Worm (Caenorhabditis elegans) whole organism, L2 larva: ENCODE results near the gene sex-1.

Experiments
- C34F6.9 ChIP-seq: fragments of 150-350 bp; optimal IDR thresholded peaks from 2 replicates; lab custom pipeline; 2014; ENCODE audit warnings: missing biosample characterization, missing genetic modification characterization
- F13H6.1 ChIP-seq: sonication (generic microtip); optimal IDR thresholded peaks from 2 replicates; lab custom pipeline; 2016; ENCODE audit warnings: missing genetic modification characterization, missing compliant biosample characterization
- R02D3.7 ChIP-seq: fragments of 150-350 bp; optimal IDR thresholded peaks from 2 replicates; lab custom pipeline; 2014; ENCODE audit warnings: missing biosample characterization, missing genetic modification characterization
- Y55F3AM.14 ChIP-seq: fragments of 200-800 bp; sonication (Bioruptor generic); optimal IDR thresholded peaks from 2 replicates; lab custom pipeline; 2018; ENCODE audit warnings: mild to moderate bottlenecking, missing genetic modification characterization, missing compliant biosample characterization
- ZK546.5 ChIP-seq: sonication (generic microtip); optimal IDR thresholded peaks from 2 replicates; lab custom pipeline; 2017; ENCODE audit warnings: missing biosample characterization, missing genetic modification characterization
- aly-2 ChIP-seq: fragments of 150-350 bp; optimal IDR thresholded peaks from 2 replicates; lab custom pipeline; 2014; ENCODE audit warnings: missing biosample characterization, missing genetic modification characterization
- ama-1 ChIP-seq: fragments of 150-350 bp; optimal IDR thresholded peaks from 2 replicates; lab custom pipeline; 2018; ENCODE audit warnings: inconsistent platforms
- blmp-1 ChIP-seq: sonication (generic microtip); optimal IDR thresholded peaks from 2 replicates; lab custom pipeline; 2017; ENCODE audit warnings: missing genetic modification characterization, mild to moderate bottlenecking, missing compliant biosample characterization, antibody characterized with exemption, moderate library complexity; ENCODE audit not compliant: insufficient read depth
- ceh-16 ChIP-seq: fragments of 150-350 bp; optimal IDR thresholded peaks from 2 replicates; lab custom pipeline; 2014; ENCODE audit warnings: missing biosample characterization, missing genetic modification characterization
- ceh-82 ChIP-seq: fragments of 150-350 bp; optimal IDR thresholded peaks from 2 replicates; lab custom pipeline; 2014; ENCODE audit warnings: missing biosample characterization, missing genetic modification characterization
- crh-2 ChIP-seq: sonication (generic microtip); optimal IDR thresholded peaks from 2 replicates; lab custom pipeline; 2017; ENCODE audit warnings: missing biosample characterization, missing genetic modification characterization
- dmd-4 ChIP-seq: sonication (generic microtip); optimal IDR thresholded peaks from 2 replicates; lab custom pipeline; 2017; ENCODE audit warnings: missing biosample characterization, missing genetic modification characterization
- egl-27 ChIP-seq: sonication (generic microtip); optimal IDR thresholded peaks from 3 replicates; lab custom pipeline; 2017; ENCODE audit warnings: missing biosample characterization, missing genetic modification reagents, missing genetic modification characterization
- elt-1 ChIP-seq: fragments of 150-350 bp; optimal IDR thresholded peaks from 2 replicates; lab custom pipeline; 2014; ENCODE audit warnings: missing biosample characterization, missing genetic modification characterization
- elt-3 ChIP-seq: sonication (generic microtip); optimal IDR thresholded peaks from 2 replicates; lab custom pipeline; 2017; ENCODE audit warnings: missing biosample characterization, missing genetic modification characterization
- fos-1 ChIP-seq: fragments of 150-350 bp; optimal IDR thresholded peaks from 2 replicates; lab custom pipeline; 2014; ENCODE audit warnings: missing biosample characterization, missing genetic modification characterization
- gmeb-1 ChIP-seq: fragments of 150-350 bp; optimal IDR thresholded peaks from 2 replicates; lab custom pipeline; 2014; ENCODE audit warnings: missing biosample characterization, missing genetic modification characterization
- lin-13 ChIP-seq: fragments of 150-350 bp; optimal IDR thresholded peaks from 2 replicates; lab custom pipeline; 2014; ENCODE audit warnings: missing biosample characterization, missing genetic modification reagents, missing genetic modification characterization
- lsy-2 ChIP-seq, 2 experiments: fragments of 150-350 bp in 1 of 2; sonication (generic microtip) in 1 of 2; optimal IDR thresholded peaks; 2 replicates each; lab custom pipeline; 2014 to 2017; ENCODE audit warnings: missing biosample characterization in 2 of 2, missing genetic modification characterization in 2 of 2
- mab-5 ChIP-seq: fragments of 150-350 bp; optimal IDR thresholded peaks from 2 replicates; lab custom pipeline; 2014; ENCODE audit warnings: missing biosample characterization, missing genetic modification characterization
- mbf-1 ChIP-seq: sonication (generic microtip); optimal IDR thresholded peaks from 2 replicates; lab custom pipeline; 2017; ENCODE audit warnings: missing biosample characterization, missing genetic modification characterization
- mdl-1 ChIP-seq, 2 experiments: fragments of 150-350 bp in 1 of 2; sonication (generic microtip) in 1 of 2; optimal IDR thresholded peaks; 2 replicates each; lab custom pipeline; 2017; ENCODE audit warnings: missing biosample characterization in 2 of 2, missing genetic modification characterization in 2 of 2
- nhr-129 ChIP-seq: fragments of 150-350 bp; optimal IDR thresholded peaks from 2 replicates; lab custom pipeline; 2014; ENCODE audit warnings: missing biosample characterization, missing genetic modification characterization
- nhr-21 ChIP-seq: fragments of 150-350 bp; optimal IDR thresholded peaks from 2 replicates; lab custom pipeline; 2014; ENCODE audit warnings: missing biosample characterization, missing genetic modification characterization
- nhr-237 ChIP-seq: fragments of 150-350 bp; optimal IDR thresholded peaks from 2 replicates; lab custom pipeline; 2014; ENCODE audit warnings: missing biosample characterization, missing genetic modification characterization
- nhr-25 ChIP-seq: fragments of 150-350 bp; sonication (generic microtip); optimal IDR thresholded peaks from 3 replicates; lab custom pipeline; 2014; ENCODE audit warnings: missing biosample characterization, missing genetic modification characterization
- nhr-6 ChIP-seq: fragments of 150-350 bp; optimal IDR thresholded peaks from 2 replicates; lab custom pipeline; 2014; ENCODE audit warnings: missing biosample characterization, missing genetic modification characterization
- nhr-77 ChIP-seq: fragments of 150-350 bp; optimal IDR thresholded peaks from 2 replicates; lab custom pipeline; 2014; ENCODE audit warnings: missing biosample characterization, missing genetic modification characterization
- peb-1 ChIP-seq: fragments of 150-350 bp; optimal IDR thresholded peaks from 2 replicates; lab custom pipeline; 2014; ENCODE audit warnings: missing biosample characterization, missing genetic modification characterization
- sem-4 ChIP-seq: fragments of 150-350 bp; optimal IDR thresholded peaks from 2 replicates; lab custom pipeline; 2014; ENCODE audit warnings: missing biosample characterization, missing genetic modification reagents, missing genetic modification characterization
- sma-3 ChIP-seq: sonication (generic microtip); optimal IDR thresholded peaks from 2 replicates; lab custom pipeline; 2016; ENCODE audit warnings: missing genetic modification reagents, missing genetic modification characterization, missing compliant biosample characterization
- sma-9 ChIP-seq, 2 experiments: fragments of 150-350 bp in 1 of 2; sonication (generic microtip) in 1 of 2; optimal IDR thresholded peaks; 2 replicates each; lab custom pipeline; 2014 to 2016; ENCODE audit warnings: missing genetic modification characterization in 2 of 2, mild to moderate bottlenecking in 1 of 2, missing biosample characterization in 1 of 2, missing compliant biosample characterization in 1 of 2, missing genetic modification reagents in 1 of 2, moderate library complexity in 1 of 2
- snpc-4 ChIP-seq: fragments of 150-350 bp; optimal IDR thresholded peaks from 2 replicates; lab custom pipeline; 2014; ENCODE audit warnings: missing biosample characterization, missing genetic modification characterization
- unc-39 ChIP-seq: fragments of 150-350 bp; optimal IDR thresholded peaks from 2 replicates; lab custom pipeline; 2014; ENCODE audit warnings: missing biosample characterization, missing genetic modification characterization
- unc-55 ChIP-seq: fragments of 150-350 bp; sonication (generic microtip); optimal IDR thresholded peaks from 3 replicates; lab custom pipeline; 2014; ENCODE audit warnings: missing biosample characterization, missing genetic modification reagents, missing genetic modification characterization
- ztf-11 ChIP-seq: sonication (generic microtip); optimal IDR thresholded peaks from 2 replicates; lab custom pipeline; 2017; ENCODE audit warnings: missing biosample characterization, missing genetic modification characterization
- ztf-4 ChIP-seq: fragments of 150-350 bp; optimal IDR thresholded peaks from 2 replicates; lab custom pipeline; 2014; ENCODE audit warnings: missing biosample characterization, missing genetic modification characterization

sex-1 gene

DNA sequence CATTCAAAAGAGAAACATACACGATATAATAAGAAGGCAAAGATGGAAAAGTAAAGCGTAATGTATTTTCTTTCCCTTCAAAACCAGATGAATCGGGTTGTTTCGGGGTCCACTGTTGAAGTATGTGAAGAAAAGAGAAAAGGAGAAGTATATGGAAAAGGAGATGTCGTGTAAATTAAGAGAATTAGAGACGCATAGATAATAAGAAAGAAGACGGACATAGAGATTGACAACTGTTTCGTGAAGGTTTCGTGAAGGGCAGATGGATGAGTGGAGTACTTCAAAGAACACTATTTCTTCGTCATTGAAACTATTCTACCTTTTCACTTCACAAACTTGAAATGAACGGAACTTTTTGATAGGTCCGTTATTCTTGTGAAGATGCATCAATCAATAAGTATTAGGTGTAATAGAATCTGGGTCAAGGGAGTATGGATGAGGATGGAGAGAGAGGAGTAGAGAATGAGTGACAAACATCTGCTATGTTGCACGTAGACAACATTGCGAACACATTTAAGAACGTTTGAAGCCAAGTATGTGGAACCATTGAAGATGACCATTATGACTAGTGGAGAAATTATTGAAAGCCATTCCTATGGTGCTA lies 33.0 kb upstream of the sex-1 start:
- TF ChIP-seq Y55F3AM.14 (GFP tag; lab: Kevin White, UChicago): no peak
- TF ChIP-seq F13H6.1 (tag; lab: Kevin White, UChicago): peak; percentile 68
- TF ChIP-seq lsy-2 (tag; optimal IDR thresholded peaks at IDR 0.05; lab: Kevin White, UChicago): peak in 1 of 2 experiments; percentile 53
- no peak for TF ChIP-seq snpc-4 (tag; lab: Kevin White, UChicago)
- TF ChIP-seq mab-5: no peak
- TF ChIP-seq ceh-16 (tag; lab: Kevin White, UChicago): no peak
- peak; percentile 35 for TF ChIP-seq sem-4 (tag; lab: Kevin White, UChicago)
- TF ChIP-seq fos-1 (tag; lab: Kevin White, UChicago): peak; percentile 6
- TF ChIP-seq blmp-1 (tag; lab: Kevin White, UChicago): peak; percentile 42
- peak; percentile 68 for TF ChIP-seq sma-9 (GFP tag; optimal IDR thresholded peaks at IDR 0.05; lab: Kevin White, UChicago)
- TF ChIP-seq sma-9 (tag; optimal IDR thresholded peaks at IDR 0.05; lab: Kevin White, UChicago): no peak
- TF ChIP-seq mdl-1 (tag; optimal IDR thresholded peaks at IDR 0.05; lab: Kevin White, UChicago): no peak
- TF ChIP-seq nhr-77: no peak
- TF ChIP-seq ZK546.5 (tag; lab: Kevin White, UChicago): no peak
- TF ChIP-seq nhr-25: peak; percentile 80
- peak; percentile 19 for TF ChIP-seq sma-3
- no peak for TF ChIP-seq mbf-1 (tag; lab: Kevin White, UChicago)
- no peak for TF ChIP-seq lin-13
- peak; percentile 48 for TF ChIP-seq crh-2 (tag; lab: Kevin White, UChicago)
- TF ChIP-seq ztf-11 (tag; lab: Kevin White, UChicago): no peak
- TF ChIP-seq unc-39 (tag; lab: Kevin White, UChicago): no peak
- TF ChIP-seq C34F6.9: peak; percentile 44
- peak; percentile 48 for TF ChIP-seq nhr-21 (tag; lab: Kevin White, UChicago)

DNA sequence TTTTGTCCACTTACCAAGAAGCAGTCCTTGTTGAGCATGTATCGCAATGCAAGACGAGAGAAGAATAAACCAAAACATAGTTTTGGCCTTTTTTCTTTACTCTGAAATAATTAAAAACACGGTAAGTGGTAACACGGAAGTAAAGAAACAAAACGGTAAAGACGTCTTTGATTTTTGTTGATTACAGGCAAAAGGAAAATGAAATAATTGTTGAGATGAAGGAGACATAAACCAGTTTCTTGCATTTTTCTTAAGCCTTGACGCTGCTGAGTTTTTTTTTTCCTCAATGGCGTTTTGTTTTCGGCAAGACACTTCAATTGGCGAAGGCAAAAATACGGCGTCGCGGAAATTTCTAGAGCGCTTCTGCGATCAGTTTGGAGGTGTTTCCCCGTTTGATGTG lies 31.6 kb upstream of the sex-1 start, which contains the start of gene zipt-13:
Gene zipt-13, minus strand, starts transcription at position 101 of the 400 bp plus-strand sequence.
- no peak for TF ChIP-seq nhr-129 (tag; lab: Kevin White, UChicago)
- TF ChIP-seq C34F6.9: no peak
- no peak for TF ChIP-seq ceh-16 (tag; lab: Kevin White, UChicago)
- TF ChIP-seq lin-13: no peak
- TF ChIP-seq dmd-4 (tag; lab: Kevin White, UChicago): no peak
- TF ChIP-seq nhr-237 (tag; lab: Kevin White, UChicago): no peak
- TF ChIP-seq nhr-25: peak; percentile 24
- no peak for TF ChIP-seq peb-1 (tag; lab: Kevin White, UChicago)
- TF ChIP-seq mbf-1 (tag; lab: Kevin White, UChicago): no peak
- TF ChIP-seq sem-4 (tag; lab: Kevin White, UChicago): peak; percentile 27
- no peak for TF ChIP-seq lsy-2 (tag; optimal IDR thresholded peaks at IDR 0.05; lab: Kevin White, UChicago)

DNA sequence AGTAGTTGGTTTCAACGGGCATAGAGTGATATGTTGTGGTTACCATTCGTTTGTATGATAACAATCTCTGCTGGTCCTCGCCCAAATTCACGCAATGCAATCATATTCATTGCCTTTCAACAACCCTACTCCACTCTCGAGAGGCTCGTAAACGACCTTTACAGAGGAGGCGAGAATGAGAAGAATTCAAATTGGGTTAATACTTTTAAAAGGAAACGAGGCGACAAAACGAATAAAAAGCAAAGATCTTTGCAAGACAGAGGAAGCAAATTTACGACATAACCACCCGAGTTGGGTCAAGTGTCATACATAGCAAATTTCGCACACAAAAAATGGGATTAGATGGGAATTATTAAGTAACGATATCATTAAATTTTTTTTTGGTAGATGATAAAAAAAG lies 27.2 kb upstream of the sex-1 start:
- TF ChIP-seq ztf-4 (tag; lab: Kevin White, UChicago): no peak
- no peak for TF ChIP-seq ama-1
- no peak for TF ChIP-seq ZK546.5 (tag; lab: Kevin White, UChicago)
- TF ChIP-seq nhr-6 (tag; lab: Kevin White, UChicago): no peak
- TF ChIP-seq crh-2 (tag; lab: Kevin White, UChicago): no peak
- TF ChIP-seq elt-3: no peak
- TF ChIP-seq blmp-1 (tag; lab: Kevin White, UChicago): no peak
- TF ChIP-seq ceh-16 (tag; lab: Kevin White, UChicago): no peak
- no peak for TF ChIP-seq nhr-21 (tag; lab: Kevin White, UChicago)
- no peak for TF ChIP-seq elt-1 (tag; lab: Kevin White, UChicago)
- no peak for TF ChIP-seq lsy-2 (tag; optimal IDR thresholded peaks at IDR 0.05; lab: Kevin White, UChicago)
- no peak for TF ChIP-seq egl-27
- no peak for TF ChIP-seq aly-2
- TF ChIP-seq sma-9 (GFP tag; optimal IDR thresholded peaks at IDR 0.05; lab: Kevin White, UChicago): no peak
- no peak for TF ChIP-seq sma-9 (tag; optimal IDR thresholded peaks at IDR 0.05; lab: Kevin White, UChicago)
- no peak for TF ChIP-seq C34F6.9
- no peak for TF ChIP-seq ceh-82 (tag; lab: Kevin White, UChicago)
- TF ChIP-seq R02D3.7 (tag; lab: Kevin White, UChicago): no peak
- no peak for TF ChIP-seq F13H6.1 (tag; lab: Kevin White, UChicago)

DNA sequence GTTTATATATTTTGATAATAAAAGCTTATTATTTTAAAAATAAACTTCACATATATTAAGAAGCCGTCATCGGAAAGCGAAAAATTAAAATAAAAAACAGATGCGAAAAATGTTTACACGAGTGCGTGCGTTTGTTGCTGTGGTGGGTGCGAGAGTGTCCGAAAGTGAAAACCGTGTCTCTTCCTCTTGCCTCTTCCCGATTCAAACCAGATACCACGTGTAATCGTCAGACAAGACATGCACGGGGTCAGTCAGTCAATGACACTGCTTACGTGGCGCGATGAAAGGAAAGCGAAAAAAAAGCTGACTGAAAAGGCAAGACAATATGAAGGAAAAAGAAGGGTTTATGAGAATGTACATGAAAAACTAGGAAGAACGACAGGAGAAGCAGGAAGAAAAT lies 25.7 kb upstream of the sex-1 start:
- TF ChIP-seq nhr-129 (tag; lab: Kevin White, UChicago): peak; percentile 40
- peak; percentile 10 for TF ChIP-seq fos-1 (tag; lab: Kevin White, UChicago)
- TF ChIP-seq unc-55: peak; percentile 1
- TF ChIP-seq gmeb-1 (tag; lab: Kevin White, UChicago): no peak
- peak; percentile 2 for TF ChIP-seq nhr-25
- peak; percentile 59 for TF ChIP-seq crh-2 (tag; lab: Kevin White, UChicago)
- peak in 1 of 2 experiments; percentile 14 for TF ChIP-seq mdl-1 (tag; optimal IDR thresholded peaks at IDR 0.05; lab: Kevin White, UChicago)
- no peak for TF ChIP-seq R02D3.7 (tag; lab: Kevin White, UChicago)
- TF ChIP-seq blmp-1 (tag; lab: Kevin White, UChicago): peak; percentile 93
